Fruit fly (Drosophila melanogaster): Measurements from ENCODE around the gene Osi10b.

DNA sequence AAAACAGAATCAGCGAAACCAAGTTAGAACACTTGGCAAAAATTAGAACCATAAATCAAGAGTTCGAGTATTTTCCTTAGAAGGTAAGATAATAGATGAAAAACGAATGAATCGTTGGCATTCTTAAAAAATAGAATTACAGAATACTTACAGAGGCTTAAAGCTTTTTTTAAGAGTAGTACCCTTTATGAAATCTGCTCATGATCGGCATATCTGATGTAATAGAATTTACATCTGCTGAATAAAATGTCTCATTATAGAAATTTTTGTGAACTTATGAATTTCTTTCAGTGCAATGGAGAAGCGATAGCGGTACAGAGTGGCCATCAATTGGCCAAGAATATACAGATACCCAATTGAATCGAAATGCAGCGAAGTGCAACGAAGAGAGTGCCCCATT, 25.4 kb downstream of the Osi10b start, which contains the start of gene Osi13:
- no peak for TF ChIP-seq CG10348 (GFP tag; IDR thresholded peaks at IDR 0.05)
- TF ChIP-seq Pif1A (GFP tag; optimal IDR thresholded peaks at IDR 0.05): no peak
- no peak for TF ChIP-seq CG15710 (tag; optimal IDR thresholded peaks at IDR 0.05)
- no peak for TF ChIP-seq Ets98B (GFP tag; IDR thresholded peaks at IDR 0.05)
- no peak for TF ChIP-seq D1 (tag; optimal IDR thresholded peaks at IDR 0.05)
- TF ChIP-seq CG17806 (tag; optimal IDR thresholded peaks at IDR 0.05): no peak
